Worm (Caenorhabditis elegans): ENCODE data around the gene acly-1.
A peak's percentile ranks its signal among the peaks of the same experiment; 100 is the strongest.

Gene acly-1

ce11 chrX:1451240-1451639, 28.1 kb upstream of the acly-1 start:
- TF ChIP-seq ceh-16 (tag; optimal IDR thresholded peaks at IDR 0.05) (no peak), nhr-23 (tag; optimal IDR thresholded peaks at IDR 0.05) (no peak), unc-39 (tag; optimal IDR thresholded peaks at IDR 0.05) (no peak), nhr-21 (tag; optimal IDR thresholded peaks at IDR 0.05) (no peak), F13H6.1 (tag; optimal IDR thresholded peaks at IDR 0.05) (no peak), nhr-25 (tag; optimal IDR thresholded peaks at IDR 0.05) (no peak)

- TF ChIP-seq F13H6.1 (tag; optimal IDR thresholded peaks at IDR 0.05) (peak; percentile 20), ztf-4 (tag; optimal IDR thresholded peaks at IDR 0.05) (peak; percentile 32), ama-1 (optimal IDR thresholded peaks at IDR 0.05) (peak; percentile 83), mab-5 (tag; optimal IDR thresholded peaks at IDR 0.05) (no peak), unc-62 (GFP tag; optimal IDR thresholded peaks at IDR 0.05) (no peak), crh-2 (tag; optimal IDR thresholded peaks at IDR 0.05) (no peak)
These were observed 27.3 kb upstream of the acly-1 start for ce11 chrX:1451816-1452602.

ce11 chrX:1453770-1454169, 25.6 kb upstream of the acly-1 start, which contains the start of gene cebp-1:
cebp-1 (minus strand) TSS chrX:1453868.
- TF ChIP-seq C34F6.9 (tag; optimal IDR thresholded peaks at IDR 0.05), result no peak
- TF ChIP-seq nhr-25 (tag; optimal IDR thresholded peaks at IDR 0.05), result no peak
- no peak for TF ChIP-seq nhr-12 (tag; optimal IDR thresholded peaks at IDR 0.05)
- no peak for TF ChIP-seq zag-1 (tag; optimal IDR thresholded peaks at IDR 0.05)
- TF ChIP-seq mdl-1 (tag; optimal IDR thresholded peaks at IDR 0.05), result no peak
- peak; percentile 85 for TF ChIP-seq sma-9 (GFP tag; optimal IDR thresholded peaks at IDR 0.05)
- no peak for TF ChIP-seq sma-9 (tag; optimal IDR thresholded peaks at IDR 0.05)
- TF ChIP-seq blmp-1 (tag; optimal IDR thresholded peaks at IDR 0.05; ENCODE audit: insufficient read depth), result peak; percentile 63
- peak in 1 of 2 experiments; percentile 7 for TF ChIP-seq lsy-2 (tag; optimal IDR thresholded peaks at IDR 0.05)
- TF ChIP-seq ztf-11 (tag; optimal IDR thresholded peaks at IDR 0.05), result no peak
- TF ChIP-seq ZK546.5 (tag; optimal IDR thresholded peaks at IDR 0.05), result no peak
- TF ChIP-seq skn-1 (tag; optimal IDR thresholded peaks at IDR 0.05), result no peak
- no peak for TF ChIP-seq ceh-16 (tag; optimal IDR thresholded peaks at IDR 0.05)
- TF ChIP-seq dmd-4 (tag; optimal IDR thresholded peaks at IDR 0.05), result no peak
- TF ChIP-seq lin-39 (tag; optimal IDR thresholded peaks at IDR 0.05), result no peak
- TF ChIP-seq sma-3 (GFP tag; optimal IDR thresholded peaks at IDR 0.05), result peak; percentile 23
- peak; percentile 33 for TF ChIP-seq egl-27 (tag; optimal IDR thresholded peaks at IDR 0.05)
- no peak for TF ChIP-seq nhr-77 (tag; optimal IDR thresholded peaks at IDR 0.05)
- peak; percentile 89 for TF ChIP-seq fos-1 (tag; optimal IDR thresholded peaks at IDR 0.05)
- no peak for TF ChIP-seq nhr-11 (tag; optimal IDR thresholded peaks at IDR 0.05)
- TF ChIP-seq ztf-4 (tag; optimal IDR thresholded peaks at IDR 0.05), result no peak
- no peak for TF ChIP-seq Y55F3AM.14 (GFP tag; optimal IDR thresholded peaks at IDR 0.05)
- no peak for TF ChIP-seq gmeb-1 (tag; optimal IDR thresholded peaks at IDR 0.05)
- no peak for TF ChIP-seq elt-1 (tag; optimal IDR thresholded peaks at IDR 0.05)
- no peak for TF ChIP-seq mab-5 (tag; optimal IDR thresholded peaks at IDR 0.05)
- TF ChIP-seq peb-1 (tag; optimal IDR thresholded peaks at IDR 0.05), result no peak
- no peak for TF ChIP-seq nhr-237 (tag; optimal IDR thresholded peaks at IDR 0.05)
- TF ChIP-seq lin-13 (GFP tag; optimal IDR thresholded peaks at IDR 0.05), result no peak
- no peak for TF ChIP-seq alr-1 (tag; optimal IDR thresholded peaks at IDR 0.05)
- no peak for TF ChIP-seq crh-2 (tag; optimal IDR thresholded peaks at IDR 0.05)
- TF ChIP-seq nhr-129 (tag; optimal IDR thresholded peaks at IDR 0.05), result no peak
- no peak for TF ChIP-seq nhr-23 (tag; optimal IDR thresholded peaks at IDR 0.05)
- no peak for TF ChIP-seq unc-39 (tag; optimal IDR thresholded peaks at IDR 0.05)
- peak; percentile 18 for TF ChIP-seq F13H6.1 (tag; optimal IDR thresholded peaks at IDR 0.05)
- no peak for TF ChIP-seq unc-62 (GFP tag; optimal IDR thresholded peaks at IDR 0.05)
- peak; percentile 36 for TF ChIP-seq unc-55 (GFP tag; optimal IDR thresholded peaks at IDR 0.05)
- no peak for TF ChIP-seq nhr-21 (tag; optimal IDR thresholded peaks at IDR 0.05)
- no peak for TF ChIP-seq nhr-10 (tag; optimal IDR thresholded peaks at IDR 0.05)
- no peak for TF ChIP-seq ztf-1 (GFP tag; conservative IDR thresholded peaks at IDR 0.05)
- peak; percentile 30 for TF ChIP-seq ama-1 (optimal IDR thresholded peaks at IDR 0.05)
- TF ChIP-seq elt-3 (tag; optimal IDR thresholded peaks at IDR 0.05), result no peak

All from whole organism, L2 larva.